Fruit fly (Drosophila melanogaster): Measurements from ENCODE around the gene Ir7a.
A peak's percentile ranks its signal among the peaks of the same experiment; 100 is the strongest.

Ir7a gene

DNA sequence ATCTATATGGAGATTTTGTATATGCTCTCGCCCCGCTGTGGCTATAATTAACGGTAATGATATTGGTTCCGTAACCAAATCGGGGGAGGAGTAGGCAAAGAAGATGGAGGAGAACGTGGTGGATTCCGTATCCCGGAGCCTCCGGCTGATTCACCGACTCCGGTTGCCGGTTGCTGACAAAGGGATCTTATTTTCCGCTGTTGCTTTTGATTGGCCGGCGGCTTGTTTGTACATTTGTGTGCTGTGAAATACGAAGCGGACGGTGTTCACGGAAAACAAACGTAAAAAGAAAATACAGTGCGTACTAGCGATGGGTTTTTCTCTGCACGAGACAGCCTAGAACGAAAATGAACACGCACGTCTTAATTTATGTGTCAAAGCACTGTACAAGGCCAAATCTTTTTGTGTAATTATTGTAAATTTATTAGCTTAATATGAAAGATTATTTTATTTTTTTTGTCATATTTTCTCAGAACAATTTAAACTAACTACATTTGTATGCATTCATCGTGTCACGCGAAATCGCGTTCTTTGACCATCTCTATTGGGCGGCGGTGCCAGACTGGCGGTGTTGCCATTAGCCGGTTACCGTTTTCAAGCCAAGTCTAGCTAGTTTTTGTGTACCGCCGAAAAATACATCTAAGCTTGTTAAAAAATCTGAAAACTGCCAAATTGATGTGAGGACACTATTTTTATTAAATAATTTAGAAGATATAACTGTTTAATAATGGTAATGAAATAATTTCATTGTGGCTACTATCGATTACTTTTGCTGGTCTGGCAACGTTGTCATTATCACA lies 30.5 kb upstream of the Ir7a start, which contains the start of the genes Pdp and Rab39 (continued):
- TF ChIP-seq H15 (GFP tag; IDR thresholded peaks at IDR 0.05) (peak; percentile 67; the same call in 1 of the 3 replicates), tna (GFP tag; IDR thresholded peaks at IDR 0.05; ENCODE audit: partially characterized antibody) (peak; percentile 73), Kr (GFP tag; optimal IDR thresholded peaks at IDR 0.05) (no peak), crol (GFP tag; IDR thresholded peaks at IDR 0.05) (no peak), CG10543 (GFP tag; optimal IDR thresholded peaks at IDR 0.05) (peak; percentile 85), CG31441 (GFP tag; IDR thresholded peaks at IDR 0.05) (peak; percentile 72), HLH3B (GFP tag; IDR thresholded peaks at IDR 0.05) (no peak), CG32532 (GFP tag; IDR thresholded peaks at IDR 0.05) (peak; percentile 84), lilli (GFP tag; optimal IDR thresholded peaks at IDR 0.05) (peak; percentile 89), CG10209 (GFP tag; optimal IDR thresholded peaks at IDR 0.05) (peak; percentile 73), CG17612 (GFP tag; IDR thresholded peaks at IDR 0.05) (0 out of 2 replicates have a peak, but pooled peaks have one; percentile 41), br (optimal IDR thresholded peaks at IDR 0.05) (no peak), CG7839 (tag; optimal IDR thresholded peaks at IDR 0.05) (peak; percentile 74), HHEX (GFP tag; optimal IDR thresholded peaks at IDR 0.05) (peak; percentile 66), zfh2 (GFP tag; optimal IDR thresholded peaks at IDR 0.05) (peak; percentile 78), D19B (GFP tag; optimal IDR thresholded peaks at IDR 0.05) (no peak), gro (GFP tag; optimal IDR thresholded peaks at IDR 0.05) (peak; percentile 43), lola (GFP tag; optimal IDR thresholded peaks at IDR 0.05) (peak in 1 of 3 experiments; percentile 71), Bdp1 (GFP tag; optimal IDR thresholded peaks at IDR 0.05) (peak; percentile 59), CG12155 (GFP tag; optimal IDR thresholded peaks at IDR 0.05) (peak; percentile 95), Oli (tag; optimal IDR thresholded peaks at IDR 0.05) (peak; percentile 63), HmgD (GFP tag; optimal IDR thresholded peaks at IDR 0.05) (no peak), gfzf (GFP tag; optimal IDR thresholded peaks at IDR 0.05) (peak; percentile 9), az2 (GFP tag; optimal IDR thresholded peaks at IDR 0.05) (peak; percentile 72), caup (GFP tag; optimal IDR thresholded peaks at IDR 0.05; ENCODE audit: severe bottlenecking) (peak; percentile 68), Sry-β (GFP tag; optimal IDR thresholded peaks at IDR 0.05) (peak; percentile 84), Ptx1 (GFP tag; IDR thresholded peaks at IDR 0.05) (peak; percentile 84; the same call in 1 of the 2 replicates), CG15514 (GFP tag; optimal IDR thresholded peaks at IDR 0.05) (peak; percentile 78), chinmo (GFP tag; IDR thresholded peaks at IDR 0.05; ENCODE audit: partially characterized antibody) (0 out of 4 replicates have a peak, but pooled peaks have one; percentile 57), CG15269 (tag; optimal IDR thresholded peaks at IDR 0.05) (peak; percentile 77), Sox100B (GFP tag; optimal IDR thresholded peaks at IDR 0.05) (peak; percentile 68), CG1602 (GFP tag; optimal IDR thresholded peaks at IDR 0.05) (peak; percentile 74), tin (GFP tag; optimal IDR thresholded peaks at IDR 0.05) (peak; percentile 77), kah (GFP tag; optimal IDR thresholded peaks at IDR 0.05) (peak; percentile 16), CG2712 (tag; optimal IDR thresholded peaks at IDR 0.05) (peak; percentile 77), Eip74EF (GFP tag; optimal IDR thresholded peaks at IDR 0.05) (no peak), hbn (GFP tag; IDR thresholded peaks at IDR 0.05; ENCODE audit: partially characterized antibody) (peak; percentile 89), CG7786 (GFP tag; optimal IDR thresholded peaks at IDR 0.05) (peak; percentile 51), CG10321 (GFP tag; IDR thresholded peaks at IDR 0.05) (no peak), wor (GFP tag; IDR thresholded peaks at IDR 0.05) (peak; percentile 22; the same call in 1 of the 2 replicates), CG11504 (tag; optimal IDR thresholded peaks at IDR 0.05) (peak; percentile 73), CG14050 (GFP tag; IDR thresholded peaks at IDR 0.05) (peak; percentile 63; the same call in 2 of the 3 replicates), CkIIα-i1 (GFP tag; IDR thresholded peaks at IDR 0.05) (peak; percentile 30; the same call in 1 of the 2 replicates), CG7357 (GFP tag; IDR thresholded peaks at IDR 0.05) (peak; percentile 67; the same call in 2 of the 3 replicates), CG17829 (tag; optimal IDR thresholded peaks at IDR 0.05) (peak; percentile 81), Hsf (GFP tag; optimal IDR thresholded peaks at IDR 0.05) (peak; percentile 81), oc (tag; optimal IDR thresholded peaks at IDR 0.05) (no peak), NK7.1 (GFP tag; optimal IDR thresholded peaks at IDR 0.05) (peak; percentile 11)
